Fruit fly (Drosophila melanogaster) whole organism, embryonic: ENCODE data around the gene CG13833.
A peak's percentile ranks its signal among the peaks of the same experiment; 100 is the strongest.

Experiments used
- Atf-2 ChIP-seq: fragments of 200-800 bp; sonication (Bioruptor generic); optimal IDR thresholded peaks from 2 replicates; lab custom pipeline; 2016; ENCODE audit warnings: missing biosample characterization, missing genetic modification characterization
- BEAF-32 ChIP-seq: fragments of 200-800 bp; sonication (Bioruptor generic); optimal IDR thresholded peaks from 3 replicates; lab custom pipeline; 2017; ENCODE audit warnings: missing biosample characterization, missing genetic modification characterization, mild to moderate bottlenecking, moderate library complexity, missing genetic modification reagents
- Bgb ChIP-seq: fragments of 200-800 bp; sonication (Bioruptor generic); IDR thresholded peaks from 2 replicates; pipeline ENCODE4 v1.3.6; 2022; ENCODE audit warnings: missing biosample characterization, missing genetic modification characterization; ENCODE audit not compliant: partially characterized antibody
- Blimp-1 ChIP-seq: fragments of 200-800 bp; sonication (Bioruptor generic); optimal IDR thresholded peaks from 3 replicates; lab custom pipeline; 2018; ENCODE audit warnings: missing biosample characterization, missing genetic modification characterization, mild to moderate bottlenecking, moderate library complexity, missing genetic modification reagents
- CG13424 ChIP-seq: fragments of 200-800 bp; sonication (Bioruptor generic); optimal IDR thresholded peaks from 2 replicates; lab custom pipeline; 2019; ENCODE audit warnings: missing biosample characterization, mild to moderate bottlenecking, missing genetic modification characterization, moderate library complexity
- CG13894 ChIP-seq: fragments of 200-800 bp; sonication (Bioruptor generic); optimal IDR thresholded peaks from 3 replicates; lab custom pipeline; 2018; ENCODE audit warnings: missing biosample characterization, mild to moderate bottlenecking, missing genetic modification characterization, moderate library complexity
- CG14441 ChIP-seq: fragments of 200-800 bp; sonication (Bioruptor generic); IDR thresholded peaks from 2 replicates; pipeline ENCODE4 v1.3.6; 2022; ENCODE audit warnings: missing biosample characterization, missing genetic modification characterization
- CG15011 ChIP-seq: fragments of 200-800 bp; sonication (Bioruptor generic); optimal IDR thresholded peaks from 3 replicates; lab custom pipeline; 2018; ENCODE audit warnings: missing biosample characterization, mild to moderate bottlenecking, missing genetic modification characterization
- CG15073 ChIP-seq: fragments of 200-800 bp; sonication (Bioruptor generic); optimal IDR thresholded peaks from 2 replicates; lab custom pipeline; 2016; ENCODE audit warnings: missing biosample characterization, missing genetic modification characterization
- CG16815 ChIP-seq: fragments of 200-800 bp; sonication (Bioruptor generic); optimal IDR thresholded peaks from 3 replicates; lab custom pipeline; 2017; ENCODE audit warnings: missing biosample characterization, mild to moderate bottlenecking, missing genetic modification characterization
- CG18764 ChIP-seq: fragments of 200-800 bp; sonication (Bioruptor generic); optimal IDR thresholded peaks from 3 replicates; lab custom pipeline; 2016; ENCODE audit warnings: missing biosample characterization, missing genetic modification characterization
- CG2712 ChIP-seq: fragments of 200-800 bp; optimal IDR thresholded peaks from 3 replicates; lab custom pipeline; 2019; ENCODE audit warnings: missing biosample characterization, mild to moderate bottlenecking, missing genetic modification characterization, moderate library complexity
- CG3407 ChIP-seq: fragments of 200-800 bp; sonication (Bioruptor generic); optimal IDR thresholded peaks from 2 replicates; lab custom pipeline; 2018; ENCODE audit warnings: missing biosample characterization, mild to moderate bottlenecking, missing genetic modification characterization
- CG4424 ChIP-seq: fragments of 200-800 bp; sonication (Bioruptor generic); optimal IDR thresholded peaks from 3 replicates; lab custom pipeline; 2016; ENCODE audit warnings: missing biosample characterization, missing genetic modification characterization
- CG4707 ChIP-seq: fragments of 200-800 bp; sonication (Bioruptor generic); optimal IDR thresholded peaks from 2 replicates; lab custom pipeline; 2018; ENCODE audit warnings: missing biosample characterization, mild to moderate bottlenecking, missing genetic modification characterization, moderate library complexity
- CG6254 ChIP-seq: fragments of 200-800 bp; sonication (Bioruptor generic); optimal IDR thresholded peaks from 3 replicates; lab custom pipeline; 2017; ENCODE audit warnings: mild to moderate bottlenecking, missing biosample characterization, missing genetic modification reagents, missing genetic modification characterization
- CG6683 ChIP-seq: fragments of 200-800 bp; sonication (Bioruptor generic); optimal IDR thresholded peaks from 2 replicates; lab custom pipeline; 2017; ENCODE audit warnings: missing biosample characterization, mild to moderate bottlenecking, missing genetic modification characterization, missing genetic modification reagents
- CG6791 ChIP-seq: fragments of 200-800 bp; sonication (Bioruptor generic); IDR thresholded peaks from 3 replicates; pipeline ENCODE4 v1.3.6; 2022; ENCODE audit warnings: missing biosample characterization, missing genetic modification characterization; ENCODE audit not compliant: partially characterized antibody
- CG9727 ChIP-seq: fragments of 200-800 bp; sonication (Bioruptor generic); optimal IDR thresholded peaks from 3 replicates; lab custom pipeline; 2017; ENCODE audit warnings: missing biosample characterization, mild to moderate bottlenecking, missing genetic modification characterization
- CG9876 ChIP-seq: fragments of 200-800 bp; sonication (Bioruptor generic); optimal IDR thresholded peaks from 2 replicates; lab custom pipeline; 2016; ENCODE audit warnings: missing biosample characterization, missing genetic modification characterization
- Dek ChIP-seq: fragments of 200-800 bp; sonication (Bioruptor generic); optimal IDR thresholded peaks from 3 replicates; lab custom pipeline; 2019; ENCODE audit warnings: missing biosample characterization, mild to moderate bottlenecking, missing genetic modification characterization, moderate library complexity
- Dp ChIP-seq: fragments of 200-800 bp; sonication (Bioruptor generic); optimal IDR thresholded peaks from 2 replicates; lab custom pipeline; 2018; ENCODE audit warnings: missing biosample characterization, mild to moderate bottlenecking, missing genetic modification characterization, moderate library complexity
- Dref ChIP-seq: fragments of 200-800 bp; sonication (Bioruptor generic); IDR thresholded peaks from 2 replicates; pipeline ENCODE4 v1.3.6; 2022; ENCODE audit warnings: missing biosample characterization, missing genetic modification characterization
- Eip74EF ChIP-seq, 2 experiments: fragments of 200-800 bp in 1 of 2; fragments of >200 bp in 1 of 2; sonication (Bioruptor generic) in 1 of 2; optimal IDR thresholded peaks; 2 replicates each; lab custom pipeline; 2017 to 2019; ENCODE audit warnings: missing biosample characterization in 2 of 2, missing genetic modification characterization in 2 of 2, mild to moderate bottlenecking in 1 of 2, moderate library complexity in 1 of 2
- H2.0 ChIP-seq: fragments of 200-800 bp; sonication (Bioruptor generic); IDR thresholded peaks from 2 replicates; pipeline ENCODE4 v1.3.6; 2022; ENCODE audit warnings: missing biosample characterization, missing genetic modification characterization
- Lhr ChIP-seq: fragments of 200-800 bp; sonication (Bioruptor generic); optimal IDR thresholded peaks from 3 replicates; lab custom pipeline; 2017; ENCODE audit warnings: mild to moderate bottlenecking, missing biosample characterization, missing genetic modification reagents, missing genetic modification characterization
- MESR4 ChIP-seq: fragments of 200-800 bp; sonication (Bioruptor generic); optimal IDR thresholded peaks from 2 replicates; lab custom pipeline; 2018; ENCODE audit warnings: missing biosample characterization, mild to moderate bottlenecking, missing genetic modification characterization, moderate library complexity
- Med ChIP-seq: fragments of 200-800 bp; sonication (Bioruptor generic); peaks from one replicate; lab custom pipeline; 2016; ENCODE audit warnings: missing biosample characterization, missing genetic modification characterization, mild to moderate bottlenecking, inconsistent platforms, moderate library complexity
- Ssrp ChIP-seq: fragments of 200-800 bp; sonication (Bioruptor generic); optimal IDR thresholded peaks from 2 replicates; lab custom pipeline; 2018; ENCODE audit warnings: missing biosample characterization, mild to moderate bottlenecking, missing genetic modification characterization, moderate library complexity
- YL-1 ChIP-seq: fragments of 200-800 bp; sonication (Bioruptor generic); optimal IDR thresholded peaks from 3 replicates; lab custom pipeline; 2017; ENCODE audit warnings: missing biosample characterization, mild to moderate bottlenecking, missing genetic modification characterization
- ash1 ChIP-seq: fragments of 200-800 bp; sonication (Bioruptor generic); optimal IDR thresholded peaks from 2 replicates; lab custom pipeline; 2018; ENCODE audit warnings: missing biosample characterization, mild to moderate bottlenecking, missing genetic modification characterization
- btn ChIP-seq: fragments of 200-800 bp; sonication (Bioruptor generic); optimal IDR thresholded peaks from 2 replicates; lab custom pipeline; 2016; ENCODE audit warnings: missing biosample characterization, missing genetic modification characterization
- fd3F ChIP-seq: fragments of 200-800 bp; sonication (Bioruptor generic); optimal IDR thresholded peaks from 2 replicates; lab custom pipeline; 2018; ENCODE audit warnings: missing biosample characterization, mild to moderate bottlenecking, missing genetic modification characterization, moderate library complexity
- gsb ChIP-seq: fragments of 200-800 bp; sonication (Bioruptor generic); IDR thresholded peaks from 2 replicates; pipeline ENCODE4 v1.3.6; 2022; ENCODE audit warnings: missing biosample characterization, missing genetic modification characterization
- klu ChIP-seq: fragments of 200-800 bp; sonication (Bioruptor generic); IDR thresholded peaks from 2 replicates; pipeline ENCODE4 v1.3.6; 2022; ENCODE audit warnings: missing biosample characterization, missing genetic modification characterization
- lbe ChIP-seq: fragments of 200-800 bp; sonication (Bioruptor generic); optimal IDR thresholded peaks from 2 replicates; lab custom pipeline; 2016; ENCODE audit warnings: missing biosample characterization, mild to moderate bottlenecking, missing genetic modification characterization
- lov ChIP-seq, 2 experiments: fragments of 200-800 bp in 1 of 2; fragments of >200 bp in 1 of 2; sonication (Bioruptor generic) in 1 of 2; IDR thresholded peaks in 1 of 2; optimal IDR thresholded peaks in 1 of 2; 2 replicates in 1 of 2; 3 replicates in 1 of 2; pipeline versions ENCODE4 v1.3.6 to Lab custom; 2017 to 2022; ENCODE audit warnings: missing biosample characterization in 1 of 2, missing genetic modification characterization in 1 of 2
- mld ChIP-seq: fragments of 200-800 bp; sonication (Bioruptor generic); IDR thresholded peaks from 3 replicates; pipeline ENCODE4 v1.3.6; 2022; ENCODE audit warnings: missing biosample characterization, missing genetic modification characterization; ENCODE audit not compliant: partially characterized antibody
- nerfin-2 ChIP-seq: fragments of 200-800 bp; sonication (Bioruptor generic); IDR thresholded peaks from 2 replicates; pipeline ENCODE4 v1.3.6; 2022; ENCODE audit warnings: missing biosample characterization, missing genetic modification characterization; ENCODE audit not compliant: partially characterized antibody
- pan ChIP-seq, 4 experiments: fragments of >200 bp in 3 of 4; fragments of 200-800 bp in 1 of 4; sonication (Bioruptor generic) in 1 of 4; optimal IDR thresholded peaks in 3 of 4; IDR thresholded peaks in 1 of 4; 2 replicates each; pipeline versions ENCODE4 v1.3.6 to Lab custom; 2017 to 2022; ENCODE audit warnings: missing biosample characterization in 2 of 4, missing genetic modification characterization in 2 of 4, mixed read lengths in 1 of 4
- pfk ChIP-seq: fragments of 200-800 bp; sonication (Bioruptor generic); optimal IDR thresholded peaks from 2 replicates; lab custom pipeline; 2018; ENCODE audit warnings: missing biosample characterization, mild to moderate bottlenecking, missing genetic modification characterization, moderate library complexity
- sc ChIP-seq, 3 experiments: fragments of >200 bp in 2 of 3; fragments of 200-800 bp in 1 of 3; sonication (Bioruptor generic) in 1 of 3; optimal IDR thresholded peaks; 2 replicates in 2 of 3; 3 replicates in 1 of 3; lab custom pipeline; 2017; ENCODE audit warnings: mild to moderate bottlenecking in 1 of 3, missing biosample characterization in 1 of 3, missing genetic modification characterization in 1 of 3, missing genetic modification reagents in 1 of 3
- scrt ChIP-seq: fragments of 200-800 bp; sonication (Bioruptor generic); optimal IDR thresholded peaks from 2 replicates; lab custom pipeline; 2018; ENCODE audit warnings: missing biosample characterization, mild to moderate bottlenecking, missing genetic modification characterization, moderate library complexity
- seq ChIP-seq: fragments of 200-800 bp; sonication (Bioruptor generic); IDR thresholded peaks from 2 replicates; pipeline ENCODE4 v1.3.6; 2022; ENCODE audit warnings: missing biosample characterization, missing genetic modification characterization
- slou ChIP-seq: fragments of 200-800 bp; sonication (Bioruptor generic); optimal IDR thresholded peaks from 3 replicates; lab custom pipeline; 2016; ENCODE audit warnings: missing biosample characterization, missing genetic modification characterization
- trem ChIP-seq: fragments of 200-800 bp; optimal IDR thresholded peaks from 3 replicates; lab custom pipeline; 2019; ENCODE audit warnings: missing biosample characterization, mild to moderate bottlenecking, missing genetic modification characterization, moderate library complexity
- unc-4 ChIP-seq: fragments of 200-800 bp; sonication (Bioruptor generic); IDR thresholded peaks from 2 replicates; pipeline ENCODE4 v1.3.6; 2022; ENCODE audit warnings: missing biosample characterization, missing genetic modification characterization; ENCODE audit not compliant: partially characterized antibody

The CG13833 gene

DNA sequence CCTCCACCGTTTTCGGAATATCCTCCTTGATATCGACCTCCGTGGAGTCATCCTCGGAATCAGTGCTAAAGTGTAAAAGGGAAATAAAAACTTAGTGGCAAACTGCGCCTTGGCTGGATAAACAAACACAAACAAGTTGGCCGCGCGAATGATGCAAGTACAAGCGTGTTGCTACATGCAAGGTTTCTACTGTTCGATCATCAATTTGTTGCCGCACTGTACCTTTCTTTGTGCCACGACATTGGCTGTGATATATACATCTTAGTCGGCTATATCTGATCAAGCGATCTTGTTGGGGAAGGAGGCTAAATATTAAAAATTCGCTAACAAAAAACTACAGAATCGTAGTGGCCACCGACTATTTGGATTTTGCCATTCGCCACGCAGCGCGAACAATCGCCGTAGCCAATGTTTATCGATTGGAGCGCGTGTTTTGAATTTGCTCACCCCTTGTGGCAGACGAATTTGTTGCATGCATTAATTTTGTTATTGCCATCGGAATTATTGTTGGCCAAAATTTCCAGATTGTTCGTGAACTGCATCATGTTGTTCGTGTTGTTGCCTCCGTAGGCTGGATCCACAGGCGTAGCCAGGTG, 17.9 kb upstream of the CG13833 start (continued):
- TF ChIP-seq H2.0 (GFP tag; lab: Robert Waterston, UW) (no peak), CG2712 (tag; lab: Kevin White, UChicago) (no peak), scrt (no peak), CG6254 (no peak), CG14441 (GFP tag; lab: Robert Waterston, UW) (no peak), trem (tag; lab: Kevin White, UChicago) (peak; percentile 61), Atf-2 (GFP tag; lab: Kevin White, UChicago) (no peak), CG6683 (GFP tag; lab: Kevin White, UChicago) (no peak), sc (optimal IDR thresholded peaks at IDR 0.05; lab: Kevin White, UChicago) (no peak), sc (GFP tag; optimal IDR thresholded peaks at IDR 0.05; lab: Kevin White, UChicago) (no peak), CG18764 (GFP tag; lab: Kevin White, UChicago) (no peak), gsb (GFP tag; lab: Robert Waterston, UW) (no peak), Dref (GFP tag; lab: Robert Waterston, UW) (peak; percentile 75), Eip74EF (GFP tag; optimal IDR thresholded peaks at IDR 0.05; lab: Kevin White, UChicago) (no peak), klu (GFP tag; lab: Robert Waterston, UW) (no peak), Lhr (no peak), lov (optimal IDR thresholded peaks at IDR 0.05; lab: Kevin White, UChicago) (no peak), lov (GFP tag; IDR thresholded peaks at IDR 0.05; lab: Robert Waterston, UW) (no peak), CG3407 (GFP tag; lab: Kevin White, UChicago) (no peak), Dp (peak; percentile 82), slou (GFP tag; lab: Kevin White, UChicago) (no peak), ash1 (GFP tag; lab: Kevin White, UChicago) (no peak), CG13424 (tag; lab: Kevin White, UChicago) (no peak), pfk (GFP tag; lab: Kevin White, UChicago) (no peak), Dek (tag; lab: Kevin White, UChicago) (no peak), fd3F (GFP tag; lab: Kevin White, UChicago) (no peak), YL-1 (GFP tag; lab: Kevin White, UChicago) (no peak), mld (GFP tag; lab: Robert Waterston, UW) (0 out of 3 replicates have a peak, but pooled peaks have one; percentile 24), Blimp-1 (GFP tag; lab: Kevin White, UChicago) (no peak), CG13894 (tag; lab: Kevin White, UChicago) (no peak), CG4707 (GFP tag; lab: Kevin White, UChicago) (no peak), CG9727 (GFP tag; lab: Kevin White, UChicago) (no peak), nerfin-2 (no peak), CG15011 (GFP tag; lab: Kevin White, UChicago) (no peak), Ssrp (tag; lab: Kevin White, UChicago) (no peak), CG15073 (no peak), unc-4 (GFP tag; lab: Robert Waterston, UW) (0 out of 2 replicates have a peak, but pooled peaks have one; percentile 17), CG4424 (GFP tag; lab: Kevin White, UChicago) (no peak), seq (no peak), Med (GFP tag; lab: Kevin White, UChicago) (peak; percentile 43), Bgb (GFP tag; lab: Robert Waterston, UW) (peak; percentile 60), MESR4 (peak; percentile 34), lbe (no peak), CG9876 (GFP tag; lab: Kevin White, UChicago) (no peak), CG16815 (GFP tag; lab: Kevin White, UChicago) (no peak), btn (GFP tag; lab: Kevin White, UChicago) (no peak), BEAF-32 (GFP tag; lab: Kevin White, UChicago) (peak; percentile 53), pan (optimal IDR thresholded peaks at IDR 0.05; lab: Kevin White, UChicago) (no peak), pan (GFP tag; optimal IDR thresholded peaks at IDR 0.05 in 1 of 2, IDR thresholded peaks at IDR 0.05 in 1 of 2) (no peak), CG6791 (GFP tag; lab: Robert Waterston, UW) (peak; percentile 43; the same call in 1 of the 3 replicates)
